Fruit fly (Drosophila melanogaster) whole organism, embryonic: ENCODE data around the gene PIG-U.

ENCODE experiments used
- CG10267 ChIP-seq: fragments of 200-800 bp; sonication (Bioruptor generic); optimal IDR thresholded peaks from 2 replicates; lab custom pipeline; 2018; ENCODE audit warnings: missing biosample characterization, mild to moderate bottlenecking, missing genetic modification characterization, moderate library complexity
- CG10959 ChIP-seq: fragments of 200-800 bp; sonication (Bioruptor generic); IDR thresholded peaks from 2 replicates; pipeline ENCODE4 v1.3.6; 2022; ENCODE audit warnings: missing biosample characterization, missing genetic modification characterization
- CG11247 ChIP-seq: fragments of 200-800 bp; sonication (Bioruptor generic); IDR thresholded peaks from 2 replicates; pipeline ENCODE4 v1.3.6; 2022; ENCODE audit warnings: missing biosample characterization, missing genetic modification characterization
- CG11504 ChIP-seq: fragments of 200-800 bp; sonication (Bioruptor generic); optimal IDR thresholded peaks from 3 replicates; lab custom pipeline; 2019; ENCODE audit warnings: missing biosample characterization, mild to moderate bottlenecking, missing genetic modification characterization, moderate library complexity
- CG11695 ChIP-seq: fragments of 200-800 bp; sonication (Bioruptor generic); IDR thresholded peaks from 3 replicates; pipeline ENCODE4 v1.3.6; 2022; ENCODE audit warnings: missing biosample characterization, missing genetic modification characterization
- CG12071 ChIP-seq: fragments of 200-800 bp; sonication (Bioruptor generic); optimal IDR thresholded peaks from 3 replicates; lab custom pipeline; 2018; ENCODE audit warnings: missing biosample characterization, mild to moderate bottlenecking, missing genetic modification characterization
- CG12299 ChIP-seq: fragments of 200-800 bp; sonication (Bioruptor generic); optimal IDR thresholded peaks from 2 replicates; lab custom pipeline; 2018; ENCODE audit warnings: missing biosample characterization, mild to moderate bottlenecking, missing genetic modification characterization
- CG12744 ChIP-seq: fragments of 200-800 bp; sonication (Bioruptor generic); optimal IDR thresholded peaks from 2 replicates; lab custom pipeline; 2016; ENCODE audit warnings: missing biosample characterization, missing genetic modification characterization
- CG12769 ChIP-seq: fragments of 200-800 bp; sonication (Bioruptor generic); optimal IDR thresholded peaks from 2 replicates; lab custom pipeline; 2019; ENCODE audit warnings: missing biosample characterization, mild to moderate bottlenecking, missing genetic modification characterization, moderate library complexity
- CG13123 ChIP-seq: fragments of 200-800 bp; sonication (Bioruptor generic); optimal IDR thresholded peaks from 2 replicates; lab custom pipeline; 2016; ENCODE audit warnings: missing biosample characterization, missing genetic modification characterization
- CG14441 ChIP-seq: fragments of 200-800 bp; sonication (Bioruptor generic); IDR thresholded peaks from 2 replicates; pipeline ENCODE4 v1.3.6; 2022; ENCODE audit warnings: missing biosample characterization, missing genetic modification characterization
- CG14860 ChIP-seq: fragments of 200-800 bp; sonication (Bioruptor generic); IDR thresholded peaks from 3 replicates; pipeline ENCODE4 v1.3.6; 2022; ENCODE audit warnings: missing biosample characterization, missing genetic modification characterization; ENCODE audit not compliant: partially characterized antibody
- CG15269 ChIP-seq: fragments of 200-800 bp; sonication (Bioruptor generic); optimal IDR thresholded peaks from 2 replicates; lab custom pipeline; 2018; ENCODE audit warnings: missing biosample characterization, mild to moderate bottlenecking, missing genetic modification characterization, moderate library complexity
- CG16779 ChIP-seq: fragments of 200-800 bp; sonication (Bioruptor generic); IDR thresholded peaks from 2 replicates; pipeline ENCODE4 v1.3.6; 2022; ENCODE audit warnings: missing biosample characterization, missing genetic modification characterization
- CG17186 ChIP-seq: fragments of 200-800 bp; sonication (Bioruptor generic); optimal IDR thresholded peaks from 3 replicates; lab custom pipeline; 2017; ENCODE audit warnings: missing biosample characterization, missing genetic modification reagents, missing genetic modification characterization
- CG4360 ChIP-seq: fragments of 200-800 bp; sonication (Bioruptor generic); IDR thresholded peaks from 2 replicates; pipeline ENCODE4 v1.3.6; 2022; ENCODE audit warnings: missing biosample characterization, missing genetic modification characterization
- CG4707 ChIP-seq: fragments of 200-800 bp; sonication (Bioruptor generic); optimal IDR thresholded peaks from 2 replicates; lab custom pipeline; 2018; ENCODE audit warnings: missing biosample characterization, mild to moderate bottlenecking, missing genetic modification characterization, moderate library complexity
- CG5180 ChIP-seq: fragments of 200-800 bp; sonication (Bioruptor generic); optimal IDR thresholded peaks from 3 replicates; lab custom pipeline; 2017; ENCODE audit warnings: missing biosample characterization, missing genetic modification characterization, mild to moderate bottlenecking, moderate library complexity, missing genetic modification reagents
- CG6272 ChIP-seq: fragments of 200-800 bp; sonication (Bioruptor generic); IDR thresholded peaks from 2 replicates; pipeline ENCODE4 v1.3.6; 2022; ENCODE audit warnings: missing biosample characterization, missing genetic modification characterization
- CG6654 ChIP-seq: fragments of 200-800 bp; sonication (Bioruptor generic); optimal IDR thresholded peaks from 2 replicates; lab custom pipeline; 2017; ENCODE audit warnings: missing biosample characterization, mild to moderate bottlenecking, missing genetic modification characterization
- CG7839 ChIP-seq: fragments of 200-800 bp; sonication (Bioruptor generic); optimal IDR thresholded peaks from 3 replicates; lab custom pipeline; 2018; ENCODE audit warnings: missing biosample characterization, mild to moderate bottlenecking, missing genetic modification characterization, moderate library complexity
- CG8281 ChIP-seq: fragments of 200-800 bp; sonication (Bioruptor generic); optimal IDR thresholded peaks from 2 replicates; lab custom pipeline; 2018; ENCODE audit warnings: missing biosample characterization, mild to moderate bottlenecking, missing genetic modification characterization, moderate library complexity
- D ChIP-seq, 2 experiments: fragments of 200-800 bp in 1 of 2; fragments of >200 bp in 1 of 2; sonication (Bioruptor generic) in 1 of 2; optimal IDR thresholded peaks; 2 replicates in 1 of 2; 3 replicates in 1 of 2; lab custom pipeline; 2017; ENCODE audit warnings: mild to moderate bottlenecking in 1 of 2, missing biosample characterization in 1 of 2, missing genetic modification characterization in 1 of 2, missing genetic modification reagents in 1 of 2
- Dip2 ChIP-seq: fragments of 200-800 bp; sonication (Bioruptor generic); IDR thresholded peaks from 2 replicates; pipeline ENCODE4 v1.3.6; 2022; ENCODE audit warnings: missing biosample characterization, missing genetic modification characterization
- Dp ChIP-seq: fragments of 200-800 bp; sonication (Bioruptor generic); optimal IDR thresholded peaks from 2 replicates; lab custom pipeline; 2018; ENCODE audit warnings: missing biosample characterization, mild to moderate bottlenecking, missing genetic modification characterization, moderate library complexity
- Ets65A ChIP-seq: fragments of 200-800 bp; sonication (Bioruptor generic); peaks from one replicate; lab custom pipeline; 2016; ENCODE audit warnings: missing biosample characterization, missing genetic modification characterization
- Hr51 ChIP-seq, 2 experiments: fragments of 200-800 bp; sonication (Bioruptor generic); optimal IDR thresholded peaks; 2 replicates in 1 of 2; 3 replicates in 1 of 2; lab custom pipeline; 2016 to 2018; ENCODE audit warnings: missing biosample characterization in 2 of 2, missing genetic modification characterization in 2 of 2, mild to moderate bottlenecking in 1 of 2, moderate library complexity in 1 of 2
- MTF-1 ChIP-seq: fragments of 200-800 bp; sonication (Bioruptor generic); optimal IDR thresholded peaks from 2 replicates; lab custom pipeline; 2018; ENCODE audit warnings: missing biosample characterization, mild to moderate bottlenecking, missing genetic modification characterization, borderline replicate concordance
- Mad ChIP-seq: fragments of 200-800 bp; sonication (Bioruptor generic); optimal IDR thresholded peaks from 2 replicates; lab custom pipeline; 2016; ENCODE audit warnings: missing biosample characterization, missing genetic modification characterization
- NC2β ChIP-seq: fragments of 200-800 bp; sonication (Bioruptor generic); optimal IDR thresholded peaks from 2 replicates; lab custom pipeline; 2016; ENCODE audit warnings: missing biosample characterization, missing genetic modification characterization
- Nf-YC ChIP-seq: fragments of 200-800 bp; optimal IDR thresholded peaks from 3 replicates; lab custom pipeline; 2019; ENCODE audit warnings: missing biosample characterization, mild to moderate bottlenecking, missing genetic modification characterization, moderate library complexity
- Ptx1 ChIP-seq: fragments of 200-800 bp; sonication (Bioruptor generic); IDR thresholded peaks from 2 replicates; pipeline ENCODE4 v1.3.6; 2022; ENCODE audit warnings: missing biosample characterization, missing genetic modification characterization
- Spps ChIP-seq: fragments of 200-800 bp; sonication (Bioruptor generic); optimal IDR thresholded peaks from 2 replicates; lab custom pipeline; 2018; ENCODE audit warnings: missing biosample characterization, mild to moderate bottlenecking, missing genetic modification characterization
- Usf ChIP-seq: fragments of 200-800 bp; sonication (Bioruptor generic); optimal IDR thresholded peaks from 2 replicates; lab custom pipeline; 2017; ENCODE audit warnings: missing genotype, missing biosample characterization, missing genetic modification characterization
- Xbp1 ChIP-seq: fragments of 200-800 bp; sonication (Bioruptor generic); optimal IDR thresholded peaks from 3 replicates; lab custom pipeline; 2016; ENCODE audit warnings: missing biosample characterization, mild to moderate bottlenecking, missing genetic modification characterization
- caup ChIP-seq: fragments of 200-800 bp; sonication (Bioruptor generic); optimal IDR thresholded peaks from 3 replicates; lab custom pipeline; 2017; ENCODE audit warnings: missing biosample characterization, mild to moderate bottlenecking, missing genetic modification characterization, moderate library complexity; ENCODE audit not compliant: severe bottlenecking
- chm ChIP-seq: fragments of 200-800 bp; sonication (Bioruptor generic); IDR thresholded peaks from 2 replicates; pipeline ENCODE4 v1.3.6; 2022; ENCODE audit warnings: missing biosample characterization, missing genetic modification characterization
- dati ChIP-seq: fragments of 200-800 bp; sonication (Bioruptor generic); IDR thresholded peaks from 2 replicates; pipeline ENCODE4 v1.3.6; 2022; ENCODE audit warnings: missing biosample characterization, missing genetic modification characterization
- eyg ChIP-seq: fragments of 200-800 bp; sonication (Bioruptor generic); optimal IDR thresholded peaks from 3 replicates; lab custom pipeline; 2016; ENCODE audit warnings: missing biosample characterization, missing genetic modification characterization
- lab ChIP-seq: fragments of 200-800 bp; sonication (Bioruptor generic); optimal IDR thresholded peaks from 3 replicates; lab custom pipeline; 2017; ENCODE audit warnings: missing biosample characterization, missing genetic modification characterization, mild to moderate bottlenecking, moderate library complexity, missing genetic modification reagents
- lov ChIP-seq, 2 experiments: fragments of 200-800 bp in 1 of 2; fragments of >200 bp in 1 of 2; sonication (Bioruptor generic) in 1 of 2; IDR thresholded peaks in 1 of 2; optimal IDR thresholded peaks in 1 of 2; 2 replicates in 1 of 2; 3 replicates in 1 of 2; pipeline versions ENCODE4 v1.3.6 to Lab custom; 2017 to 2022; ENCODE audit warnings: missing biosample characterization in 1 of 2, missing genetic modification characterization in 1 of 2
- luna ChIP-seq: fragments of 200-800 bp; sonication (Bioruptor generic); optimal IDR thresholded peaks from 2 replicates; lab custom pipeline; 2016; ENCODE audit warnings: missing biosample characterization, missing genetic modification characterization
- repo ChIP-seq: fragments of 200-800 bp; sonication (Bioruptor generic); optimal IDR thresholded peaks from 2 replicates; lab custom pipeline; 2016; ENCODE audit warnings: missing biosample characterization, missing genetic modification characterization
- row ChIP-seq: fragments of 200-800 bp; sonication (Bioruptor generic); IDR thresholded peaks from 3 replicates; pipeline ENCODE4 v1.3.6; 2022; ENCODE audit warnings: missing biosample characterization, missing genetic modification characterization
- seq ChIP-seq: fragments of 200-800 bp; sonication (Bioruptor generic); IDR thresholded peaks from 2 replicates; pipeline ENCODE4 v1.3.6; 2022; ENCODE audit warnings: missing biosample characterization, missing genetic modification characterization
- tup ChIP-seq: fragments of 200-800 bp; sonication (Bioruptor generic); optimal IDR thresholded peaks from 2 replicates; lab custom pipeline; 2016; ENCODE audit warnings: missing biosample characterization, mild to moderate bottlenecking, missing genetic modification characterization, moderate library complexity
- twi ChIP-seq: fragments of 200-800 bp; optimal IDR thresholded peaks from 2 replicates; lab custom pipeline; 2019; ENCODE audit warnings: missing biosample characterization, mild to moderate bottlenecking, missing genetic modification characterization, moderate library complexity
- wdn ChIP-seq: fragments of 200-800 bp; sonication (Bioruptor generic); IDR thresholded peaks from 2 replicates; pipeline ENCODE4 v1.3.6; 2022; ENCODE audit warnings: missing biosample characterization, missing genetic modification characterization
- wor ChIP-seq: fragments of 200-800 bp; sonication (Bioruptor generic); IDR thresholded peaks from 2 replicates; pipeline ENCODE4 v1.3.6; 2022; ENCODE audit warnings: missing biosample characterization, missing genetic modification characterization

Gene PIG-U

DNA sequence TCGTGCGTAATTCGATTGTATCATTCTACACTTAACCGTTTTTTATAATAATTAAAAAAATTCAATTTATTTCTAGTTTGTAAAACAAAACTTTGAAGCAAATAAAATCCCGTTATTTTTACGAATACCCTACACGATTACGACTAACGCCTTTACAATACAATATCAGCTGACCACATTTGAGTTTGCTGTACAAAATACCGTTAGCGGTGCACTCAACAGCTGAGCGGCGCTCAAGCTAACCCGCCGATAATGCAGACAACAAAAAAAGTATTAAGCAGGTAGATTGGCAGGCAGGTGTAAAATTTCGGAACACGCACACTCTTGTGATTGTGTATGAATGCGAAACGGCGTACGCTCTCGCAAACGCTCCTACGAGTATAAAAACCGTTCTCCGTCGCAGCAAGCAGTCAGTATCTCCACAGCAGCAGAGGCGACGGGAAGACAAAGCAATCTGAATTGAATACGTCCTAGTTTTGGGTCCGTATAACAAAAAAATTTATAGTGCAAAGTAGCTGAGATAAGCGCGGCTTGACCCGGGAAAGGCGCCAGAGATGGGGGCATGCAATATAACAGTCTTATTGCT, 6.9 kb downstream of the PIG-U start, which contains the start of gene Acer (continued):
- TF ChIP-seq NC2β: no peak
- no peak for TF ChIP-seq Xbp1 (GFP tag; lab: Kevin White, UChicago)
- no peak for TF ChIP-seq wor (GFP tag; lab: Robert Waterston, UW)
- TF ChIP-seq D (optimal IDR thresholded peaks at IDR 0.05; lab: Kevin White, UChicago): no peak
- TF ChIP-seq D (GFP tag; optimal IDR thresholded peaks at IDR 0.05; lab: Kevin White, UChicago): no peak
- TF ChIP-seq Nf-YC (tag; lab: Kevin White, UChicago): peak; percentile 25
- TF ChIP-seq CG15269 (tag; lab: Kevin White, UChicago): no peak
- TF ChIP-seq CG14860 (GFP tag; lab: Robert Waterston, UW): no peak
- TF ChIP-seq caup (GFP tag; lab: Kevin White, UChicago): peak; percentile 23
- no peak for TF ChIP-seq Ptx1 (GFP tag; lab: Robert Waterston, UW)
- no peak for TF ChIP-seq Mad
- TF ChIP-seq Hr51 (GFP tag; optimal IDR thresholded peaks at IDR 0.05; lab: Kevin White, UChicago): no peak
- no peak for TF ChIP-seq lov (optimal IDR thresholded peaks at IDR 0.05; lab: Kevin White, UChicago)
- TF ChIP-seq lov (GFP tag; IDR thresholded peaks at IDR 0.05; lab: Robert Waterston, UW): no peak
- TF ChIP-seq CG10959 (GFP tag; lab: Robert Waterston, UW): no peak
- TF ChIP-seq Usf: no peak
- no peak for TF ChIP-seq CG17186 (GFP tag; lab: Kevin White, UChicago)
- no peak for TF ChIP-seq luna (GFP tag; lab: Kevin White, UChicago)
- TF ChIP-seq CG11504 (tag; lab: Kevin White, UChicago): no peak
- no peak for TF ChIP-seq CG7839
- TF ChIP-seq CG4360 (GFP tag; lab: Robert Waterston, UW): no peak
- TF ChIP-seq twi (tag; lab: Kevin White, UChicago): no peak
- no peak for TF ChIP-seq Ets65A
- TF ChIP-seq CG6654 (GFP tag; lab: Kevin White, UChicago): no peak
- no peak for TF ChIP-seq CG12299 (tag; lab: Kevin White, UChicago)
- TF ChIP-seq CG13123 (GFP tag; lab: Kevin White, UChicago): no peak
- TF ChIP-seq CG6272 (GFP tag; lab: Robert Waterston, UW): no peak
- no peak for TF ChIP-seq CG12071 (GFP tag; lab: Kevin White, UChicago)
- peak; percentile 6 for TF ChIP-seq Dp (GFP tag; lab: Kevin White, UChicago)
- no peak; the same call in 1 of the 2 replicates for TF ChIP-seq chm (GFP tag; lab: Robert Waterston, UW)
- no peak for TF ChIP-seq lab (GFP tag; lab: Kevin White, UChicago)
- peak; percentile 37 for TF ChIP-seq CG10267 (tag; lab: Kevin White, UChicago)
- no peak for TF ChIP-seq CG5180 (GFP tag; lab: Kevin White, UChicago)
- no peak for TF ChIP-seq eyg (GFP tag; lab: Kevin White, UChicago)
- no peak for TF ChIP-seq Dip2
- TF ChIP-seq wdn (GFP tag; lab: Robert Waterston, UW): no peak
- TF ChIP-seq tup (GFP tag; lab: Kevin White, UChicago): no peak
- TF ChIP-seq CG11247 (GFP tag; lab: Robert Waterston, UW): no peak
- TF ChIP-seq CG11695: no peak; the same call in 2 of the 3 replicates
- no peak for TF ChIP-seq Spps (tag; lab: Kevin White, UChicago)
- peak; percentile 34; the same call in 1 of the 3 replicates for TF ChIP-seq row (GFP tag; lab: Robert Waterston, UW)
- peak; percentile 10; the same call in 1 of the 2 replicates for TF ChIP-seq seq (GFP tag; lab: Robert Waterston, UW)
- no peak for TF ChIP-seq CG12744
- no peak for TF ChIP-seq MTF-1 (GFP tag; lab: Kevin White, UChicago)
- no peak for TF ChIP-seq CG4707 (GFP tag; lab: Kevin White, UChicago)
- no peak for TF ChIP-seq dati (GFP tag; lab: Robert Waterston, UW)
- TF ChIP-seq CG14441: 0 out of 2 replicates have a peak, but pooled peaks have one; percentile 12
- no peak for TF ChIP-seq CG8281 (tag; lab: Kevin White, UChicago)
- no peak for TF ChIP-seq CG16779 (GFP tag; lab: Robert Waterston, UW)
- TF ChIP-seq repo (GFP tag; lab: Kevin White, UChicago): no peak
- TF ChIP-seq CG12769: no peak
